Fruit fly (Drosophila melanogaster) S2 (cell line): ENCODE results near the gene NANS.

Experiments used
- CG8478 ChIP-seq: fragments of >200 bp; optimal IDR thresholded peaks from 2 replicates; lab custom pipeline; 2018
- CTCF ChIP-seq, 2 experiments: fragments of >200 bp; optimal IDR thresholded peaks; 2 replicates each; lab custom pipeline; 2018

The NANS gene

dm6 chr3R:12426310-12426653, at the start of gene NANS:
Gene NANS (plus strand): TSS chr3R:12426578.
- TF ChIP-seq CG8478 (lab: Kevin White, UChicago) (no peak), CTCF (optimal IDR thresholded peaks at IDR 0.05; lab: Kevin White, UChicago) (no peak)

dm6 chr3R:12376828-12377227, 49.5 kb upstream of the NANS start, which contains the start of gene GstD6:
Gene GstD6 (plus strand): TSS chr3R:12377128.
- TF ChIP-seq CG8478 (lab: Kevin White, UChicago): no peak
- no peak for TF ChIP-seq CTCF (optimal IDR thresholded peaks at IDR 0.05; lab: Kevin White, UChicago)

- no peak for TF ChIP-seq CTCF (optimal IDR thresholded peaks at IDR 0.05; lab: Kevin White, UChicago)
- TF ChIP-seq CG8478 (lab: Kevin White, UChicago): no peak
Measured at dm6 chr3R:12378200-12378599, 48.2 kb upstream of the NANS start, which contains the start of gene GstD7. Gene GstD7 (plus strand): TSS chr3R:12378500.

- TF ChIP-seq CTCF (optimal IDR thresholded peaks at IDR 0.05; lab: Kevin White, UChicago) (no peak), CG8478 (lab: Kevin White, UChicago) (no peak)
Measured at dm6 chr3R:12379249-12379648, 47.1 kb upstream of the NANS start.

dm6 chr3R:12379708-12380107, 46.7 kb upstream of the NANS start, which contains the start of gene GstD8:
Gene GstD8 (plus strand): TSS chr3R:12380008.
- TF ChIP-seq CTCF (optimal IDR thresholded peaks at IDR 0.05; lab: Kevin White, UChicago) (no peak), CG8478 (lab: Kevin White, UChicago) (no peak)

- TF ChIP-seq CTCF (optimal IDR thresholded peaks at IDR 0.05; lab: Kevin White, UChicago): no peak
- no peak for TF ChIP-seq CG8478 (lab: Kevin White, UChicago)
Measured at dm6 chr3R:12381130-12381700, 45.2 kb upstream of the NANS start.

- no peak for TF ChIP-seq CTCF (optimal IDR thresholded peaks at IDR 0.05; lab: Kevin White, UChicago)
- TF ChIP-seq CG8478 (lab: Kevin White, UChicago): no peak
Measured at dm6 chr3R:12382563-12382962, 43.8 kb upstream of the NANS start, which contains the start of gene CG10035. Gene CG10035 (minus strand): TSS chr3R:12382691.

- no peak for TF ChIP-seq CG8478 (lab: Kevin White, UChicago)
- TF ChIP-seq CTCF (optimal IDR thresholded peaks at IDR 0.05; lab: Kevin White, UChicago): no peak
Measured at dm6 chr3R:12383036-12383435, 43.3 kb upstream of the NANS start, which contains the start of gene GstD11. Gene GstD11 (plus strand): TSS chr3R:12383336.

dm6 chr3R:12383784-12384183, 42.6 kb upstream of the NANS start:
- peak in 1 of 2 experiments; percentile 29 for TF ChIP-seq CTCF (optimal IDR thresholded peaks at IDR 0.05; lab: Kevin White, UChicago)
- no peak for TF ChIP-seq CG8478 (lab: Kevin White, UChicago)

dm6 chr3R:12384274-12384673, 42.1 kb upstream of the NANS start:
- TF ChIP-seq CG8478 (lab: Kevin White, UChicago): no peak
- TF ChIP-seq CTCF (optimal IDR thresholded peaks at IDR 0.05; lab: Kevin White, UChicago): no peak

dm6 chr3R:12385949-12386348, 40.4 kb upstream of the NANS start, which contains the start of gene Sol1:
Gene Sol1 (plus strand): TSS chr3R:12386249.
- TF ChIP-seq CTCF (optimal IDR thresholded peaks at IDR 0.05; lab: Kevin White, UChicago) (no peak), CG8478 (lab: Kevin White, UChicago) (no peak)

dm6 chr3R:12386965-12387364, 39.4 kb upstream of the NANS start, which contains the start of gene CG33098:
Gene CG33098 (plus strand): TSS chr3R:12387188.
- TF ChIP-seq CTCF (optimal IDR thresholded peaks at IDR 0.05; lab: Kevin White, UChicago) (no peak), CG8478 (lab: Kevin White, UChicago) (no peak)

dm6 chr3R:12395880-12396279, 30.5 kb upstream of the NANS start, which contains the start of the genes CG10096 and CG10097:
Gene CG10096 (minus strand): TSS chr3R:12395980.
Gene CG10097 (minus strand): TSS chr3R:12395980.
- TF ChIP-seq CTCF (optimal IDR thresholded peaks at IDR 0.05; lab: Kevin White, UChicago) (no peak), CG8478 (lab: Kevin White, UChicago) (no peak)

dm6 chr3R:12398054-12398453, 28.3 kb upstream of the NANS start:
- TF ChIP-seq CG8478 (lab: Kevin White, UChicago) (no peak), CTCF (optimal IDR thresholded peaks at IDR 0.05; lab: Kevin White, UChicago) (no peak)

- TF ChIP-seq CTCF (optimal IDR thresholded peaks at IDR 0.05; lab: Kevin White, UChicago) (no peak), CG8478 (lab: Kevin White, UChicago) (no peak)
Measured at dm6 chr3R:12398620-12399247, 27.6 kb upstream of the NANS start, which contains the start of gene Cyp9f3. Gene Cyp9f3 (minus strand): TSS chr3R:12398929.
